Worm (Caenorhabditis elegans) whole organism, L4 larva: ENCODE results near the gene C49F8.14.

ENCODE experiments used
- ZK546.5 ChIP-seq, 2 experiments: sonication (generic microtip); optimal IDR thresholded peaks; 2 replicates each; lab custom pipeline; 2017; ENCODE audit warnings: missing biosample characterization in 2 of 2, missing genetic modification characterization in 2 of 2
- lin-1 ChIP-seq: fragments of 200-800 bp; sonication (Bioruptor generic); IDR thresholded peaks from 2 replicates; pipeline ENCODE4 v1.3.6; 2022; ENCODE audit warnings: missing genetic modification reagents, missing genetic modification characterization, missing compliant biosample characterization
- mxl-2 ChIP-seq: fragments of 200-800 bp; sonication (Bioruptor generic); conservative IDR thresholded peaks from 2 replicates; pipeline ENCODE4 v1.3.6; 2022; ENCODE audit warnings: missing genetic modification reagents, missing genetic modification characterization, missing compliant biosample characterization
- nhr-77 ChIP-seq: fragments of 150-350 bp; optimal IDR thresholded peaks from 2 replicates; lab custom pipeline; 2014; ENCODE audit warnings: missing biosample characterization, missing genetic modification characterization
- pqm-1 ChIP-seq: sonication (generic microtip); optimal IDR thresholded peaks from 2 replicates; lab custom pipeline; 2017; ENCODE audit warnings: missing biosample characterization, missing genetic modification characterization

ce11 chrX:13353530-13353929, 23.2 kb downstream of the C49F8.14 start:
- TF ChIP-seq mxl-2 (GFP tag; lab: Robert Waterston, UW) (peak; percentile 99), ZK546.5 (tag; optimal IDR thresholded peaks at IDR 0.05; lab: Kevin White, UChicago) (no peak), pqm-1 (tag; lab: Kevin White, UChicago) (no peak), lin-1 (0 out of 2 replicates have a peak, but pooled peaks have one; percentile 21), nhr-77 (tag; lab: Kevin White, UChicago) (peak; percentile 79)
